Worm (Caenorhabditis elegans) whole organism, young adult: Measurements from ENCODE around the gene ima-1.

ENCODE experiments used
- B0035.1 ChIP-seq: sonication (generic microtip); optimal IDR thresholded peaks from 2 replicates; lab custom pipeline; 2016; ENCODE audit warnings: missing genetic modification characterization, mild to moderate bottlenecking, missing compliant biosample characterization, missing genotype, missing genetic modification reagents
- C17E4.6 ChIP-seq: fragments of 200-800 bp; sonication (Bioruptor generic); IDR thresholded peaks from 2 replicates; pipeline ENCODE4 v1.3.6; 2022; ENCODE audit warnings: missing genetic modification reagents, missing genetic modification characterization, missing compliant biosample characterization
- F33H1.4 ChIP-seq: fragments of 200-800 bp; sonication (Bioruptor generic); IDR thresholded peaks from 2 replicates; pipeline ENCODE4 v1.3.6; 2022; ENCODE audit warnings: missing genetic modification reagents, missing genetic modification characterization, missing compliant biosample characterization
- K12H6.12 ChIP-seq: fragments of 200-800 bp; sonication (Bioruptor generic); optimal IDR thresholded peaks from 2 replicates; lab custom pipeline; 2018; ENCODE audit warnings: mild to moderate bottlenecking, missing genetic modification characterization, missing compliant biosample characterization
- Y67H2A.10 ChIP-seq: fragments of 200-800 bp; sonication (Bioruptor generic); conservative IDR thresholded peaks from 2 replicates; pipeline ENCODE4 v1.3.6; 2022; ENCODE audit warnings: missing genetic modification reagents, missing genetic modification characterization, missing compliant biosample characterization
- aptf-2 ChIP-seq: fragments of 200-800 bp; sonication (Bioruptor generic); conservative IDR thresholded peaks from 2 replicates; pipeline ENCODE4 v1.3.6; 2022; ENCODE audit warnings: missing genetic modification reagents, missing genetic modification characterization, missing compliant biosample characterization
- atf-7 ChIP-seq: sonication (generic microtip); optimal IDR thresholded peaks from 2 replicates; lab custom pipeline; 2017; ENCODE audit warnings: mild to moderate bottlenecking, missing genetic modification characterization, missing compliant biosample characterization
- athp-1 ChIP-seq: sonication (generic microtip); optimal IDR thresholded peaks from 2 replicates; lab custom pipeline; 2017; ENCODE audit warnings: mild to moderate bottlenecking, missing genetic modification characterization, missing compliant biosample characterization
- attf-5 ChIP-seq: fragments of 200-800 bp; sonication (Bioruptor generic); optimal IDR thresholded peaks from 2 replicates; lab custom pipeline; 2018; ENCODE audit warnings: mild to moderate bottlenecking, missing genetic modification characterization, missing compliant biosample characterization
- bed-1 ChIP-seq: fragments of 200-800 bp; sonication (Bioruptor generic); IDR thresholded peaks from 2 replicates; pipeline ENCODE4 v1.3.6; 2022; ENCODE audit warnings: missing genetic modification reagents, missing genetic modification characterization, missing compliant biosample characterization
- ceh-58 ChIP-seq: fragments of 200-800 bp; sonication (Bioruptor generic); IDR thresholded peaks from 2 replicates; pipeline ENCODE4 v1.3.6; 2022; ENCODE audit warnings: missing genetic modification characterization, missing compliant biosample characterization
- dox-1 ChIP-seq: fragments of 200-800 bp; sonication (Bioruptor generic); IDR thresholded peaks from 2 replicates; pipeline ENCODE4 v1.3.6; 2022; ENCODE audit warnings: missing genetic modification reagents, missing genetic modification characterization, missing compliant biosample characterization
- ets-4 ChIP-seq: fragments of 200-800 bp; sonication (Bioruptor generic); optimal IDR thresholded peaks from 2 replicates; lab custom pipeline; 2018; ENCODE audit warnings: mild to moderate bottlenecking, missing genetic modification characterization, missing compliant biosample characterization
- gei-17 ChIP-seq: fragments of 200-800 bp; sonication (Bioruptor generic); optimal IDR thresholded peaks from 2 replicates; lab custom pipeline; 2018; ENCODE audit warnings: mild to moderate bottlenecking, missing genetic modification characterization, missing compliant biosample characterization
- hlh-26 ChIP-seq: fragments of 200-800 bp; sonication (Bioruptor generic); conservative IDR thresholded peaks from 2 replicates; pipeline ENCODE4 v1.3.6; 2022; ENCODE audit warnings: missing genetic modification reagents, missing genetic modification characterization, missing compliant biosample characterization
- hsf-1 ChIP-seq: fragments of 200-800 bp; sonication (Bioruptor generic); IDR thresholded peaks from 2 replicates; pipeline ENCODE4 v1.3.6; 2022; ENCODE audit warnings: missing genetic modification reagents, missing genetic modification characterization, missing compliant biosample characterization
- lsy-27 ChIP-seq: sonication (generic microtip); optimal IDR thresholded peaks from 2 replicates; lab custom pipeline; 2017; ENCODE audit warnings: missing genetic modification characterization, mild to moderate bottlenecking, missing compliant biosample characterization, antibody characterized with exemption, missing genotype, borderline replicate concordance; ENCODE audit not compliant: insufficient read depth
- mes-4 ChIP-seq: sonication (generic microtip); optimal IDR thresholded peaks from 2 replicates; lab custom pipeline; 2016; ENCODE audit warnings: missing genotype, missing genetic modification characterization, missing compliant biosample characterization
- nfya-2 ChIP-seq: fragments of 200-800 bp; sonication (Bioruptor generic); IDR thresholded peaks from 2 replicates; pipeline ENCODE4 v1.3.6; 2022; ENCODE audit warnings: missing genetic modification reagents, missing genetic modification characterization, missing compliant biosample characterization
- nfyb-1 ChIP-seq: fragments of 200-800 bp; sonication (Bioruptor generic); IDR thresholded peaks from 2 replicates; pipeline ENCODE4 v1.3.6; 2022; ENCODE audit warnings: missing genetic modification reagents, missing genetic modification characterization, missing compliant biosample characterization
- nhr-80 ChIP-seq: sonication (generic microtip); optimal IDR thresholded peaks from 2 replicates; lab custom pipeline; 2016; ENCODE audit warnings: missing genetic modification characterization, missing compliant biosample characterization
- rec-8 ChIP-seq, 2 experiments: sonication (generic microtip); optimal IDR thresholded peaks; 2 replicates each; lab custom pipeline; 2016; ENCODE audit warnings: mild to moderate bottlenecking in 2 of 2, missing genetic modification characterization in 2 of 2, missing genetic modification reagents in 2 of 2, missing genotype in 2 of 2, missing biosample characterization in 1 of 2, missing compliant biosample characterization in 1 of 2, moderate library complexity in 1 of 2
- repo-1 ChIP-seq: sonication (generic microtip); optimal IDR thresholded peaks from 2 replicates; lab custom pipeline; 2017; ENCODE audit warnings: mild to moderate bottlenecking, missing genetic modification characterization, missing compliant biosample characterization
- rpc-1 ChIP-seq, 2 experiments: fragments of 150-350 bp in 1 of 2; sonication (generic microtip) in 1 of 2; optimal IDR thresholded peaks; 2 replicates each; lab custom pipeline; 2014 to 2018; ENCODE audit warnings: missing biosample characterization in 1 of 2, missing genetic modification characterization in 1 of 2, missing genetic modification reagents in 1 of 2, missing genotype in 1 of 2
- sdz-38 ChIP-seq: sonication (generic microtip); optimal IDR thresholded peaks from 2 replicates; lab custom pipeline; 2016; ENCODE audit warnings: missing genotype, missing genetic modification characterization, missing compliant biosample characterization
- snpc-1.1 ChIP-seq: sonication (generic microtip); optimal IDR thresholded peaks from 2 replicates; lab custom pipeline; 2017; ENCODE audit warnings: missing genetic modification characterization, mild to moderate bottlenecking, missing compliant biosample characterization, antibody characterized with exemption, moderate library complexity, missing genotype, missing genetic modification reagents; ENCODE audit not compliant: insufficient read depth
- tbx-9 ChIP-seq: sonication (generic microtip); optimal IDR thresholded peaks from 2 replicates; lab custom pipeline; 2016; ENCODE audit warnings: borderline replicate concordance, missing genetic modification characterization, inconsistent platforms, missing compliant biosample characterization
- tlf-1 ChIP-seq: fragments of 200-800 bp; sonication (Bioruptor generic); optimal IDR thresholded peaks from 2 replicates; lab custom pipeline; 2018; ENCODE audit warnings: mild to moderate bottlenecking, missing genetic modification characterization, missing compliant biosample characterization
- unc-130 ChIP-seq: sonication (generic microtip); optimal IDR thresholded peaks from 2 replicates; lab custom pipeline; 2016; ENCODE audit warnings: missing genetic modification reagents, missing genetic modification characterization, missing compliant biosample characterization
- zfh-2 ChIP-seq: fragments of 200-800 bp; sonication (Bioruptor generic); conservative IDR thresholded peaks from 2 replicates; pipeline ENCODE4 v1.3.6; 2022; ENCODE audit warnings: missing genetic modification reagents, missing genetic modification characterization, missing compliant biosample characterization
- ztf-22 ChIP-seq: fragments of 200-800 bp; sonication (Bioruptor generic); optimal IDR thresholded peaks from 2 replicates; lab custom pipeline; 2018; ENCODE audit warnings: mild to moderate bottlenecking, missing genetic modification characterization, moderate library complexity, missing compliant biosample characterization
- ztf-25 ChIP-seq: fragments of 200-800 bp; sonication (Bioruptor generic); IDR thresholded peaks from 2 replicates; pipeline ENCODE4 v1.3.6; 2022; ENCODE audit warnings: missing genetic modification reagents, missing genetic modification characterization, missing compliant biosample characterization
- ztf-3 ChIP-seq: fragments of 200-800 bp; sonication (Bioruptor generic); optimal IDR thresholded peaks from 2 replicates; lab custom pipeline; 2018; ENCODE audit warnings: mild to moderate bottlenecking, missing genetic modification characterization, missing compliant biosample characterization
- ztf-6 ChIP-seq: fragments of 200-800 bp; sonication (Bioruptor generic); IDR thresholded peaks from 2 replicates; pipeline ENCODE4 v1.3.6; 2022; ENCODE audit warnings: missing genetic modification reagents, missing genetic modification characterization, missing compliant biosample characterization

The ima-1 gene

ce11 chrV:11228653-11229173 lies 10.8 kb upstream of the ima-1 start, which contains the start of gene pqn-70 (continued):
- TF ChIP-seq ceh-58 (GFP tag; lab: Robert Waterston, UW) = no peak
- peak; percentile 81 for TF ChIP-seq attf-5 (GFP tag; lab: Kevin White, UChicago)
- no peak for TF ChIP-seq tbx-9
- TF ChIP-seq ztf-3 (GFP tag; lab: Kevin White, UChicago) = no peak
- no peak for TF ChIP-seq hlh-26 (GFP tag; lab: Robert Waterston, UW)
- TF ChIP-seq gei-17 = peak; percentile 33
- TF ChIP-seq hsf-1 (GFP tag; lab: Robert Waterston, UW) = no peak

DNA sequence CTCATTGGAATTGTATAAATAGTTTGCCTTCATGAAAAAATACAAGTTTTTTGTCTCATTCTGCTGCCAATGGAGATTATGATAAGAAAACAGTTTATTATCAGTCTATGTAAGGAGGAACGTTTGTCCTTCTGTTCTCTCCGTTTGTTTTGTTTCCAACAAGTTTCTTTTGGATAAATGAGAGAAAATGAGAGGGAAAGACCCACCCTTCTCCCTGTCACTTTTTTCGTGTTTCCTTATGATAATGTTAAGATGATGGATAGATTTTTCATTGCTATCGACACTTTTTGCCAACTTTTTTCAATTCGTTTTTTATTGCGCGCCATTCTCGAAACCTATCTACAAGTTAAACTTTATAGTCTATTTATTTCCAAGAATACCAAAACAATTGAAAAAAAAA lies 8.3 kb upstream of the ima-1 start:
- no peak for TF ChIP-seq ztf-3 (GFP tag; lab: Kevin White, UChicago)

DNA sequence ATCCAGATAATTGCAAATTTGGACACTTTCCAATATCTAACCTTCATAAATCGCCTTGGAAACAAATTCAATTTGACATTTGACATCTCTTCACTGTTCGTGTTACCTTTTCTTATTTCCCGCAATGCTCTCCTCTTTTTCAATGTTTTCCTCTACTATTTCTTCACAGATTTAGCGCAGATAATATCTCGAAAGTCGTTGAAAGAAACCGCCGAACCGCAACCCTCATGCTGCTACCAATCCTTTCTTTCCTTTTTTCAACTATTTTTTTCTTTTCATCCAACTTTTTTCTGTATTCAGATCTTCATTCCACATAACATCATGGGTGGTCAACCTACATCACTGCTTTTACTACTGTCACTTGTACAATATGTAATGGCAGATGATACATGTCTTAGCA lies 5.1 kb upstream of the ima-1 start, which contains the start of gene T19B10.5:
TSS of gene T19B10.5 (plus strand) at position 301 of the 400 bp plus-strand sequence.
- TF ChIP-seq F33H1.4 (GFP tag; lab: Robert Waterston, UW) = no peak
- TF ChIP-seq B0035.1 (tag; lab: Kevin White, UChicago) = no peak
- TF ChIP-seq lsy-27 = no peak
- no peak for TF ChIP-seq gei-17
- TF ChIP-seq rpc-1 (optimal IDR thresholded peaks at IDR 0.05; lab: Kevin White, UChicago) = no peak
- TF ChIP-seq rpc-1 (tag; optimal IDR thresholded peaks at IDR 0.05; lab: Kevin White, UChicago) = no peak
- no peak for TF ChIP-seq Y67H2A.10 (GFP tag; lab: Robert Waterston, UW)
- TF ChIP-seq mes-4 (tag; lab: Kevin White, UChicago) = no peak
- no peak for TF ChIP-seq ztf-22
- no peak for TF ChIP-seq nfya-2 (GFP tag; lab: Robert Waterston, UW)
- no peak for TF ChIP-seq nfyb-1 (GFP tag; lab: Robert Waterston, UW)

ce11 chrV:11235876-11236275 lies 3.6 kb upstream of the ima-1 start:
- TF ChIP-seq rec-8 (tag; optimal IDR thresholded peaks at IDR 0.05; lab: Kevin White, UChicago) (no peak), nhr-80 (peak; percentile 81), unc-130 (GFP tag; lab: Kevin White, UChicago) (no peak), ets-4 (GFP tag; lab: Kevin White, UChicago) (peak; percentile 14), C17E4.6 (no peak), bed-1 (GFP tag; lab: Robert Waterston, UW) (no peak), ztf-6 (GFP tag; lab: Robert Waterston, UW) (no peak), athp-1 (tag; lab: Kevin White, UChicago) (no peak), atf-7 (tag; lab: Kevin White, UChicago) (no peak), B0035.1 (tag; lab: Kevin White, UChicago) (no peak)
- TF ChIP-seq, all 124 proteins: peak for 2

DNA sequence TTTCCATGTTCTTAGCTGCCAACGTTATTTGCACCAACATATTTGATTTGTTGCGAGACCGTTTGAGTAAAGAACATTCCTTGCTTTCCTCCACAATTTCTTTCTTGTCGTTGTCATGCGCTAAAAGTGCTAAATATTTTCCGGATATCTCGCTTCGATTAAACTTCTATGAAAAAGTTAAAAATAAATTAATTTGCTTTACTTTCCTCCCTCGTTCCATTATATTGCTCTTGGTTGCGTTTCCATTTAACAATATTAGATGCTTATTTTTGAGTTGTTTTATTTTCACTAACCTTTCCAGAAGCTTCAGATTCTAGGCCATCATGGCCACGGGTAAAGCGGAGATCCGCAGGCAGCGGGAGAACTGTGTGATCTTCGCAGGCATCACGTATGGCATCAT lies 2.1 kb downstream of the ima-1 start, which contains the start of gene pgap-1:
TSS of gene pgap-1 (plus strand) at position 301 of the 400 bp plus-strand sequence.
- no peak for TF ChIP-seq snpc-1.1
- TF ChIP-seq repo-1 = no peak
- TF ChIP-seq dox-1 (GFP tag; lab: Robert Waterston, UW) = no peak
- no peak for TF ChIP-seq zfh-2 (GFP tag; lab: Robert Waterston, UW)
- TF ChIP-seq ztf-6 (GFP tag; lab: Robert Waterston, UW) = no peak
- no peak for TF ChIP-seq tlf-1 (GFP tag; lab: Kevin White, UChicago)
- no peak for TF ChIP-seq sdz-38
- no peak for TF ChIP-seq ztf-25 (GFP tag; lab: Robert Waterston, UW)
- no peak for TF ChIP-seq aptf-2 (GFP tag; lab: Robert Waterston, UW)
- no peak for TF ChIP-seq K12H6.12 (tag; lab: Kevin White, UChicago)
